Worm (Caenorhabditis elegans): ENCODE measurements around the gene pcp-3.

The pcp-3 gene

DNA sequence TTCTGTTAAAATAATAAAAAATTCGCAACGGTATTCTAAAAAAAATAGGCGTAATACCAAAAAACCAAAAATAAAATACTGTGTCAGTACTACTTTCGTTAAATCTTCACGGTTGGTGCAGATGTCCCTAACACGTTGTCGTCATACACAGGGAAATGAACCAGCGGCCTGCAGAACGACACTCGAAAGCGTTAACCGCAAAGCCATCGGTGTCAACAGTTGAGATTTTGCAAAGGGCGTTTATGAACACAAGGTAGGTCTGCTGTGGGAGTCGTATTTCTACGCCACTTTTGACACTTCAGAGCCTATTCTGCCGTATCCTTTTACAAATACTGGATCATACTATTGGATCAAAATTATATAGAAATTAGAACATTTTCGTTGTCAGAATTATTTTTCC, 32.4 kb upstream of the pcp-3 start (continued):
- no peak for TF ChIP-seq set-16 (GFP tag; IDR thresholded peaks at IDR 0.05)
- peak; percentile 79 for TF ChIP-seq T20F7.1 (GFP tag; optimal IDR thresholded peaks at IDR 0.05)
- TF ChIP-seq F26F4.8 (GFP tag; conservative IDR thresholded peaks at IDR 0.05), result 0 out of 2 replicates have a peak, but pooled peaks have one; percentile 60
- 0 out of 2 replicates have a peak, but pooled peaks have one; percentile 29 for TF ChIP-seq saeg-2 (GFP tag; IDR thresholded peaks at IDR 0.05)
- TF ChIP-seq daf-19 (GFP tag; conservative IDR thresholded peaks at IDR 0.05), result no peak
- TF ChIP-seq nhr-41 (GFP tag; IDR thresholded peaks at IDR 0.05), result no peak
- TF ChIP-seq hlh-30 (tag; optimal IDR thresholded peaks at IDR 0.05; ENCODE audit: insufficient read depth), result no peak
- TF ChIP-seq lir-3 (tag; optimal IDR thresholded peaks at IDR 0.05), result peak; percentile 46
- peak; percentile 87 for TF ChIP-seq aha-1 (tag)
- no peak for TF ChIP-seq zag-1 (tag; optimal IDR thresholded peaks at IDR 0.05)
- 0 out of 2 replicates have a peak, but pooled peaks have one; percentile 51 for TF ChIP-seq daf-8 (GFP tag; IDR thresholded peaks at IDR 0.05)
- TF ChIP-seq hif-1 (tag; optimal IDR thresholded peaks at IDR 0.05), result no peak
- TF ChIP-seq D1046.2 (GFP tag; IDR thresholded peaks at IDR 0.05), result peak; percentile 85; the same call in 1 of the 2 replicates

- no peak for TF ChIP-seq hlh-11 (tag; optimal IDR thresholded peaks at IDR 0.05)
- no peak for TF ChIP-seq nhr-28 (tag; optimal IDR thresholded peaks at IDR 0.05)
- no peak for TF ChIP-seq gei-8 (GFP tag; optimal IDR thresholded peaks at IDR 0.05)
- no peak for TF ChIP-seq lin-39 (tag; optimal IDR thresholded peaks at IDR 0.05)
- TF ChIP-seq snpc-4 (tag; optimal IDR thresholded peaks at IDR 0.05), result no peak
- TF ChIP-seq nhr-77 (tag; optimal IDR thresholded peaks at IDR 0.05), result no peak
- TF ChIP-seq lin-13 (GFP tag; optimal IDR thresholded peaks at IDR 0.05), result no peak
- TF ChIP-seq ceh-82 (tag; optimal IDR thresholded peaks at IDR 0.05), result no peak
- TF ChIP-seq F37D6.2 (tag; optimal IDR thresholded peaks at IDR 0.05), result no peak
- TF ChIP-seq ctbp-1 (GFP tag; IDR thresholded peaks at IDR 0.05), result no peak
- no peak for TF ChIP-seq zfp-2 (tag; optimal IDR thresholded peaks at IDR 0.05)
Measured at ce11 chrIV:9184547-9184946, 25.7 kb upstream of the pcp-3 start, which contains the start of gene C07C7.1. C07C7.1 (plus strand) TSS chrIV:9184847.

ce11 chrIV:9169764-9170163, 10.9 kb upstream of the pcp-3 start:
- no peak for TF ChIP-seq nhr-77 (tag; optimal IDR thresholded peaks at IDR 0.05)
- no peak for TF ChIP-seq unc-62 (GFP tag; optimal IDR thresholded peaks at IDR 0.05 in 1 of 2)
- no peak for TF ChIP-seq unc-62 (tag; optimal IDR thresholded peaks at IDR 0.05)
- TF ChIP-seq fkh-10 (GFP tag; optimal IDR thresholded peaks at IDR 0.05), result peak; percentile 75
- no peak for TF ChIP-seq Y75B8A.6 (GFP tag; IDR thresholded peaks at IDR 0.05)
- no peak for TF ChIP-seq dve-1 (tag; optimal IDR thresholded peaks at IDR 0.05; ENCODE audit: insufficient read depth)
- TF ChIP-seq pqm-1 (tag; optimal IDR thresholded peaks at IDR 0.05), result no peak
- TF ChIP-seq jun-1 (tag; optimal IDR thresholded peaks at IDR 0.05), result no peak
- TF ChIP-seq snpc-1.2 (GFP tag; IDR thresholded peaks at IDR 0.05), result no peak

DNA sequence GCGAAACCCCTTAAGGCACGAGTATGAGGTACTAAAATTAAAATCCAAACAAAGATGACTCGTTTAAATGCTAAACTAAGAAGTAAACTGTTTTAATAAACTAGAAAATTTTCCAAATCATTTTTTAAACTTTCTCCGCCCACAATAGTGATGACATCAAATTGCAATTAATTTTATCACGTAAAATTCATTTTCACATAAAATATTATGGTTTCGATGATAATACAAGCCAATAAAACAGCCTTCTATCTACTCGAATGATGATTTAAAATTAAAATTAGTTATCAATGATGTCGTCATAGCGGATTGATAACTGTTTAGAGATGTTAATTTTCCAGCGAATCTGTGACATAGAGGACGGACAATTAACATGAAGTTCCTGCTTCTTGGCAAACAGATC, 6.9 kb upstream of the pcp-3 start, which contains the start of gene C07C7.3:
Gene C07C7.3, plus strand, starts transcription at position 371 of the 400 bp plus-strand sequence.
- TF ChIP-seq php-3 (GFP tag; IDR thresholded peaks at IDR 0.05) (peak; percentile 97), pqm-1 (tag; optimal IDR thresholded peaks at IDR 0.05) (peak; percentile 31), ama-1 (optimal IDR thresholded peaks at IDR 0.05) (no peak), hlh-30 (tag; optimal IDR thresholded peaks at IDR 0.05; ENCODE audit: insufficient read depth) (no peak), nhr-42 (GFP tag; IDR thresholded peaks at IDR 0.05) (no peak), nhr-48 (tag; optimal IDR thresholded peaks at IDR 0.05) (no peak), unc-62 (GFP tag; optimal IDR thresholded peaks at IDR 0.05 in 1 of 2) (no peak), unc-62 (tag; optimal IDR thresholded peaks at IDR 0.05) (no peak), T20F7.1 (GFP tag; optimal IDR thresholded peaks at IDR 0.05) (no peak), daf-16 (GFP tag; optimal IDR thresholded peaks at IDR 0.05) (no peak), daf-16 (tag; optimal IDR thresholded peaks at IDR 0.05) (peak; percentile 53), lin-38 (GFP tag; IDR thresholded peaks at IDR 0.05) (no peak), tra-1 (GFP tag; IDR thresholded peaks at IDR 0.05) (no peak), zip-2 (tag; optimal IDR thresholded peaks at IDR 0.05) (no peak), ceh-44 (GFP tag; IDR thresholded peaks at IDR 0.05) (no peak), zip-11 (GFP tag; IDR thresholded peaks at IDR 0.05) (no peak)

Measured in whole organism, L4 larva.